Fruit fly (Drosophila melanogaster) whole organism, embryonic: ENCODE results near the gene CtBP.

Experiments
- Aef1 ChIP-seq: fragments of 200-800 bp; sonication (Bioruptor generic); IDR thresholded peaks from 3 replicates; pipeline ENCODE4 v1.3.6; 2022; ENCODE audit warnings: missing biosample characterization, missing genetic modification characterization
- B-H1 ChIP-seq: fragments of 200-800 bp; sonication (Bioruptor generic); IDR thresholded peaks from 3 replicates; pipeline ENCODE4 v1.3.6; 2022; ENCODE audit warnings: missing biosample characterization, missing genetic modification characterization
- CG11085 ChIP-seq: fragments of 200-800 bp; sonication (Bioruptor generic); IDR thresholded peaks from 2 replicates; pipeline ENCODE4 v1.3.6; 2022; ENCODE audit warnings: missing biosample characterization, missing genetic modification characterization
- CG11504 ChIP-seq: fragments of 200-800 bp; sonication (Bioruptor generic); optimal IDR thresholded peaks from 3 replicates; lab custom pipeline; 2019; ENCODE audit warnings: missing biosample characterization, mild to moderate bottlenecking, missing genetic modification characterization, moderate library complexity
- CG12071 ChIP-seq: fragments of 200-800 bp; sonication (Bioruptor generic); optimal IDR thresholded peaks from 3 replicates; lab custom pipeline; 2018; ENCODE audit warnings: missing biosample characterization, mild to moderate bottlenecking, missing genetic modification characterization
- CG12219 ChIP-seq: fragments of 200-800 bp; sonication (Bioruptor generic); optimal IDR thresholded peaks from 3 replicates; lab custom pipeline; 2018; ENCODE audit warnings: missing biosample characterization, mild to moderate bottlenecking, missing genetic modification characterization
- CG13287 ChIP-seq: fragments of 200-800 bp; sonication (Bioruptor generic); IDR thresholded peaks from 2 replicates; pipeline ENCODE4 v1.3.6; 2022; ENCODE audit warnings: missing biosample characterization, missing genetic modification characterization; ENCODE audit not compliant: partially characterized antibody
- CG14860 ChIP-seq: fragments of 200-800 bp; sonication (Bioruptor generic); IDR thresholded peaks from 3 replicates; pipeline ENCODE4 v1.3.6; 2022; ENCODE audit warnings: missing biosample characterization, missing genetic modification characterization; ENCODE audit not compliant: partially characterized antibody
- CG15011 ChIP-seq: fragments of 200-800 bp; sonication (Bioruptor generic); optimal IDR thresholded peaks from 3 replicates; lab custom pipeline; 2018; ENCODE audit warnings: missing biosample characterization, mild to moderate bottlenecking, missing genetic modification characterization
- CG15269 ChIP-seq: fragments of 200-800 bp; sonication (Bioruptor generic); optimal IDR thresholded peaks from 2 replicates; lab custom pipeline; 2018; ENCODE audit warnings: missing biosample characterization, mild to moderate bottlenecking, missing genetic modification characterization, moderate library complexity
- CG16815 ChIP-seq: fragments of 200-800 bp; sonication (Bioruptor generic); optimal IDR thresholded peaks from 3 replicates; lab custom pipeline; 2017; ENCODE audit warnings: missing biosample characterization, mild to moderate bottlenecking, missing genetic modification characterization
- CG17361 ChIP-seq: fragments of 200-800 bp; sonication (Bioruptor generic); IDR thresholded peaks from 3 replicates; pipeline ENCODE4 v1.3.6; 2022; ENCODE audit warnings: missing biosample characterization, missing genetic modification characterization
- CG34422 ChIP-seq: fragments of 200-800 bp; sonication (Bioruptor generic); IDR thresholded peaks from 3 replicates; pipeline ENCODE4 v1.3.6; 2022; ENCODE audit warnings: missing biosample characterization, missing genetic modification characterization
- CG4617 ChIP-seq: fragments of 200-800 bp; sonication (Bioruptor generic); optimal IDR thresholded peaks from 3 replicates; lab custom pipeline; 2016; ENCODE audit warnings: missing biosample characterization, missing genetic modification characterization, borderline replicate concordance
- CG6765 ChIP-seq: fragments of 200-800 bp; sonication (Bioruptor generic); optimal IDR thresholded peaks from 3 replicates; lab custom pipeline; 2017; ENCODE audit warnings: missing biosample characterization, mild to moderate bottlenecking, missing genetic modification characterization
- CG7556 ChIP-seq: fragments of 200-800 bp; sonication (Bioruptor generic); optimal IDR thresholded peaks from 2 replicates; lab custom pipeline; 2017; ENCODE audit warnings: missing biosample characterization, mild to moderate bottlenecking, missing genetic modification characterization
- CTCF ChIP-seq: fragments of 200-800 bp; sonication (Bioruptor generic); optimal IDR thresholded peaks from 2 replicates; lab custom pipeline; 2017; ENCODE audit warnings: missing biosample characterization, mild to moderate bottlenecking, missing genetic modification characterization, moderate library complexity
- CrebB ChIP-seq: fragments of 200-800 bp; sonication (Bioruptor generic); optimal IDR thresholded peaks from 3 replicates; lab custom pipeline; 2018; ENCODE audit warnings: missing biosample characterization, mild to moderate bottlenecking, missing genetic modification characterization
- D ChIP-seq, 2 experiments: fragments of 200-800 bp in 1 of 2; fragments of >200 bp in 1 of 2; sonication (Bioruptor generic) in 1 of 2; optimal IDR thresholded peaks; 2 replicates in 1 of 2; 3 replicates in 1 of 2; lab custom pipeline; 2017; ENCODE audit warnings: mild to moderate bottlenecking in 1 of 2, missing biosample characterization in 1 of 2, missing genetic modification characterization in 1 of 2, missing genetic modification reagents in 1 of 2
- Mes4 ChIP-seq: fragments of 200-800 bp; sonication (Bioruptor generic); optimal IDR thresholded peaks from 2 replicates; lab custom pipeline; 2016; ENCODE audit warnings: missing biosample characterization, missing genetic modification characterization
- Nf-YB ChIP-seq: fragments of 200-800 bp; sonication (Bioruptor generic); optimal IDR thresholded peaks from 3 replicates; lab custom pipeline; 2019; ENCODE audit warnings: missing biosample characterization, mild to moderate bottlenecking, missing genetic modification characterization, moderate library complexity
- Nf-YC ChIP-seq: fragments of 200-800 bp; optimal IDR thresholded peaks from 3 replicates; lab custom pipeline; 2019; ENCODE audit warnings: missing biosample characterization, mild to moderate bottlenecking, missing genetic modification characterization, moderate library complexity
- Opbp ChIP-seq: fragments of 200-800 bp; sonication (Bioruptor generic); IDR thresholded peaks from 3 replicates; pipeline ENCODE4 v1.3.6; 2022; ENCODE audit warnings: missing biosample characterization, missing genetic modification characterization; ENCODE audit not compliant: partially characterized antibody
- Pdp1 ChIP-seq, 2 experiments: fragments of 200-800 bp; sonication (Bioruptor generic); optimal IDR thresholded peaks; 3 replicates each; lab custom pipeline; 2016; ENCODE audit warnings: missing biosample characterization in 2 of 2, missing genetic modification characterization in 2 of 2, mild to moderate bottlenecking in 1 of 2, moderate library complexity in 1 of 2
- Ptx1 ChIP-seq: fragments of 200-800 bp; sonication (Bioruptor generic); IDR thresholded peaks from 2 replicates; pipeline ENCODE4 v1.3.6; 2022; ENCODE audit warnings: missing biosample characterization, missing genetic modification characterization
- Sin3A ChIP-seq: fragments of >200 bp; optimal IDR thresholded peaks from 2 replicates; lab custom pipeline; 2018
- Six4 ChIP-seq: fragments of 200-800 bp; sonication (Bioruptor generic); optimal IDR thresholded peaks from 2 replicates; lab custom pipeline; 2016; ENCODE audit warnings: missing biosample characterization, missing genetic modification characterization
- Sox102F ChIP-seq: fragments of 200-800 bp; sonication (Bioruptor generic); optimal IDR thresholded peaks from 2 replicates; lab custom pipeline; 2018; ENCODE audit warnings: missing biosample characterization, mild to moderate bottlenecking, missing genetic modification characterization, moderate library complexity
- Taf1 ChIP-seq: fragments of 200-800 bp; sonication (Bioruptor generic); IDR thresholded peaks from 2 replicates; pipeline ENCODE4 v1.3.6; 2022; ENCODE audit warnings: missing biosample characterization, missing genetic modification characterization
- bowl ChIP-seq: fragments of 200-800 bp; sonication (Bioruptor generic); IDR thresholded peaks from 2 replicates; pipeline ENCODE4 v1.3.6; 2022; ENCODE audit warnings: missing biosample characterization, missing genetic modification characterization
- cad ChIP-seq: fragments of >200 bp; optimal IDR thresholded peaks from 2 replicates; lab custom pipeline; 2017; ENCODE audit warnings: missing biosample characterization, missing genetic modification characterization
- cg ChIP-seq: fragments of 200-800 bp; sonication (Bioruptor generic); optimal IDR thresholded peaks from 3 replicates; lab custom pipeline; 2019; ENCODE audit warnings: missing biosample characterization, mild to moderate bottlenecking, missing genetic modification characterization, moderate library complexity
- corto ChIP-seq: fragments of 200-800 bp; sonication (Bioruptor generic); optimal IDR thresholded peaks from 2 replicates; lab custom pipeline; 2016; ENCODE audit warnings: missing biosample characterization, mild to moderate bottlenecking, missing genetic modification characterization, moderate library complexity
- crol ChIP-seq: fragments of 200-800 bp; sonication (Bioruptor generic); IDR thresholded peaks from 2 replicates; pipeline ENCODE4 v1.3.6; 2022; ENCODE audit warnings: missing biosample characterization, missing genetic modification characterization
- cwo ChIP-seq: fragments of 200-800 bp; sonication (Bioruptor generic); optimal IDR thresholded peaks from 3 replicates; lab custom pipeline; 2017; ENCODE audit warnings: missing biosample characterization, missing genetic modification characterization, mild to moderate bottlenecking, moderate library complexity, missing genetic modification reagents
- eve ChIP-seq, 2 experiments: fragments of >200 bp; optimal IDR thresholded peaks; 2 replicates each; lab custom pipeline; 2017; ENCODE audit warnings: missing biosample characterization in 2 of 2, missing genetic modification characterization in 2 of 2
- fru ChIP-seq: fragments of >200 bp; optimal IDR thresholded peaks from 2 replicates; lab custom pipeline; 2017
- gce ChIP-seq: fragments of 200-800 bp; sonication (Bioruptor generic); IDR thresholded peaks from 3 replicates; pipeline ENCODE4 v1.3.6; 2022; ENCODE audit warnings: missing biosample characterization, missing genetic modification characterization
- gcm ChIP-seq: fragments of 200-800 bp; sonication (Bioruptor generic); optimal IDR thresholded peaks from 2 replicates; lab custom pipeline; 2019; ENCODE audit warnings: missing biosample characterization, mild to moderate bottlenecking, missing genetic modification characterization, moderate library complexity
- hbn ChIP-seq: fragments of 200-800 bp; sonication (Bioruptor generic); IDR thresholded peaks from 2 replicates; pipeline ENCODE4 v1.3.6; 2022; ENCODE audit warnings: missing biosample characterization, missing genetic modification characterization; ENCODE audit not compliant: partially characterized antibody
- hkb ChIP-seq, 2 experiments: fragments of 200-800 bp in 1 of 2; fragments of >200 bp in 1 of 2; sonication (Bioruptor generic) in 1 of 2; IDR thresholded peaks in 1 of 2; optimal IDR thresholded peaks in 1 of 2; 2 replicates each; pipeline versions ENCODE4 v1.3.6 to Lab custom; 2017 to 2022; ENCODE audit warnings: missing biosample characterization in 1 of 2, missing genetic modification characterization in 1 of 2
- lola ChIP-seq, 3 experiments: fragments of >200 bp in 2 of 3; fragments of 200-800 bp in 1 of 3; sonication (Bioruptor generic) in 1 of 3; optimal IDR thresholded peaks; 2 replicates each; lab custom pipeline; 2017 to 2019; ENCODE audit warnings: missing biosample characterization in 3 of 3, missing genetic modification characterization in 3 of 3, mild to moderate bottlenecking in 1 of 3, moderate library complexity in 1 of 3
- onecut ChIP-seq: fragments of 200-800 bp; sonication (Bioruptor generic); IDR thresholded peaks from 2 replicates; pipeline ENCODE4 v1.3.6; 2022; ENCODE audit warnings: missing biosample characterization, missing genetic modification characterization
- ranshi ChIP-seq: fragments of 200-800 bp; sonication (Bioruptor generic); IDR thresholded peaks from 2 replicates; pipeline ENCODE4 v1.3.6; 2022; ENCODE audit warnings: missing biosample characterization, missing genetic modification characterization
- rib ChIP-seq: fragments of 200-800 bp; sonication (Bioruptor generic); IDR thresholded peaks from 2 replicates; pipeline ENCODE4 v1.3.6; 2022; ENCODE audit warnings: missing biosample characterization, missing genetic modification characterization
- seq ChIP-seq: fragments of 200-800 bp; sonication (Bioruptor generic); IDR thresholded peaks from 2 replicates; pipeline ENCODE4 v1.3.6; 2022; ENCODE audit warnings: missing biosample characterization, missing genetic modification characterization
- sob ChIP-seq: fragments of 200-800 bp; sonication (Bioruptor generic); IDR thresholded peaks from 2 replicates; pipeline ENCODE4 v1.3.6; 2022; ENCODE audit warnings: missing biosample characterization, missing genetic modification characterization
- tgo ChIP-seq: fragments of 200-800 bp; sonication (Bioruptor generic); IDR thresholded peaks from 3 replicates; pipeline ENCODE4 v1.3.6; 2022; ENCODE audit warnings: missing biosample characterization, missing genetic modification characterization
- tll ChIP-seq, 2 experiments: fragments of 200-800 bp in 1 of 2; fragments of >200 bp in 1 of 2; sonication (Bioruptor generic) in 1 of 2; optimal IDR thresholded peaks; 2 replicates each; lab custom pipeline; 2017 to 2019; ENCODE audit warnings: missing biosample characterization in 2 of 2, missing genetic modification characterization in 2 of 2, mild to moderate bottlenecking in 1 of 2, moderate library complexity in 1 of 2
- usp ChIP-seq: fragments of >200 bp; optimal IDR thresholded peaks from 2 replicates; lab custom pipeline; 2017; ENCODE audit warnings: missing biosample characterization, missing genetic modification characterization
- z ChIP-seq: fragments of 200-800 bp; sonication (Bioruptor generic); IDR thresholded peaks from 3 replicates; pipeline ENCODE4 v1.3.6; 2022; ENCODE audit warnings: missing biosample characterization, missing genetic modification characterization

Gene CtBP

dm6 chr3R:13075728-13076127 is 64.3 kb downstream of the CtBP start (continued):
- TF ChIP-seq onecut (GFP tag; lab: Robert Waterston, UW): no peak
- no peak for TF ChIP-seq CG17361 (GFP tag; lab: Robert Waterston, UW)
- TF ChIP-seq Sox102F (GFP tag; lab: Kevin White, UChicago): no peak
- no peak for TF ChIP-seq Ptx1 (GFP tag; lab: Robert Waterston, UW)
- TF ChIP-seq Six4 (GFP tag; lab: Kevin White, UChicago): no peak
- TF ChIP-seq hbn: no peak
- TF ChIP-seq usp (GFP tag; lab: Kevin White, UChicago): no peak
- no peak for TF ChIP-seq CG15011 (GFP tag; lab: Kevin White, UChicago)
- peak; percentile 25 for TF ChIP-seq gcm (GFP tag; lab: Kevin White, UChicago)
- TF ChIP-seq Aef1 (GFP tag; lab: Robert Waterston, UW): no peak
- TF ChIP-seq CrebB (tag; lab: Kevin White, UChicago): no peak
- no peak for TF ChIP-seq CG14860 (GFP tag; lab: Robert Waterston, UW)
- no peak for TF ChIP-seq bowl
- TF ChIP-seq B-H1 (GFP tag; lab: Robert Waterston, UW): no peak
- no peak for TF ChIP-seq CTCF (GFP tag; lab: Kevin White, UChicago)
- TF ChIP-seq lola (GFP tag; optimal IDR thresholded peaks at IDR 0.05; lab: Kevin White, UChicago): no peak
- no peak for TF ChIP-seq Taf1 (GFP tag; lab: Robert Waterston, UW)
- no peak for TF ChIP-seq rib
- TF ChIP-seq tgo (GFP tag; lab: Robert Waterston, UW): no peak
- peak; percentile 72; the same call in 1 of the 2 replicates for TF ChIP-seq seq
- TF ChIP-seq crol: 0 out of 2 replicates have a peak, but pooled peaks have one; percentile 29
- TF ChIP-seq CG11085: no peak
- TF ChIP-seq tll (GFP tag; optimal IDR thresholded peaks at IDR 0.05; lab: Kevin White, UChicago): no peak
- TF ChIP-seq fru: no peak
- TF ChIP-seq cg (GFP tag; lab: Kevin White, UChicago): peak; percentile 25
- no peak for TF ChIP-seq gce
- TF ChIP-seq Opbp (GFP tag; lab: Robert Waterston, UW): no peak
- TF ChIP-seq hkb (optimal IDR thresholded peaks at IDR 0.05; lab: Kevin White, UChicago): no peak
- TF ChIP-seq hkb (GFP tag; IDR thresholded peaks at IDR 0.05; lab: Robert Waterston, UW): no peak
- no peak for TF ChIP-seq cwo (GFP tag; lab: Kevin White, UChicago)
- TF ChIP-seq CG12219 (GFP tag; lab: Kevin White, UChicago): no peak
- no peak for TF ChIP-seq CG4617
- no peak for TF ChIP-seq D (optimal IDR thresholded peaks at IDR 0.05; lab: Kevin White, UChicago)
- TF ChIP-seq D (GFP tag; optimal IDR thresholded peaks at IDR 0.05; lab: Kevin White, UChicago): no peak
- TF ChIP-seq eve (GFP tag; optimal IDR thresholded peaks at IDR 0.05; lab: Kevin White, UChicago): no peak
- no peak for TF ChIP-seq CG13287
- no peak for TF ChIP-seq CG11504
- TF ChIP-seq CG34422 (GFP tag; lab: Robert Waterston, UW): no peak
- TF ChIP-seq Nf-YB (GFP tag; lab: Kevin White, UChicago): peak; percentile 52
- no peak for TF ChIP-seq Pdp1 (GFP tag; optimal IDR thresholded peaks at IDR 0.05; lab: Kevin White, UChicago)
- TF ChIP-seq cad (GFP tag; lab: Kevin White, UChicago): no peak
- peak; percentile 88 for TF ChIP-seq z (GFP tag; lab: Robert Waterston, UW)
- TF ChIP-seq CG16815 (GFP tag; lab: Kevin White, UChicago): no peak
- TF ChIP-seq Sin3A (lab: Kevin White, UChicago): no peak
- no peak for TF ChIP-seq CG6765 (GFP tag; lab: Kevin White, UChicago)
- TF ChIP-seq corto (GFP tag; lab: Kevin White, UChicago): no peak
- 0 out of 2 replicates have a peak, but pooled peaks have one; percentile 11 for TF ChIP-seq sob (GFP tag; lab: Robert Waterston, UW)
- TF ChIP-seq Nf-YC (tag; lab: Kevin White, UChicago): peak; percentile 62
- no peak for TF ChIP-seq ranshi (GFP tag; lab: Robert Waterston, UW)
- TF ChIP-seq CG15269 (tag; lab: Kevin White, UChicago): no peak
- TF ChIP-seq CG7556: no peak
- no peak for TF ChIP-seq Mes4
- no peak for TF ChIP-seq CG12071 (GFP tag; lab: Kevin White, UChicago)
